Worm (Caenorhabditis elegans): ENCODE data around the gene zip-10.

The zip-10 gene

DNA sequence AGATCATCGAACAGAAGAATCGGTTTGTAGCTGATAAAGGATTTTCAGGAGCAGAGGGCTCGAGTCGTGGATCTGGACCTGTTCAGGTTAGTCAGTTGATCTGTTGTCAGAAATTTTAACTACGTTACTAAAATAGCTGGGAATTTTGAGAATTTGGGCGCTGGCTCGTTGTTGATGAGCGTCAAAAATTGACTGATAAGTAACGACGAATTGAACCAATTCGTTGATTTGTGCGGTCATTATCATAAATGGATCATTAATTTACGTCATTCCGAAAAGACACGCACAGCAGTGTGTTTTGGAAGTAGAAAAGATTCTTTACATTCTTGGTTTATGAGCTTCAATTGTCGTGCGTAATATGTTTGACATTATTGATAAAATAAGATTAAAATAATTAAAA lies 2.7 kb downstream of the zip-10 start:
- TF ChIP-seq pax-3 (tag; optimal IDR thresholded peaks at IDR 0.05): no peak
- TF ChIP-seq pqm-1 (tag; optimal IDR thresholded peaks at IDR 0.05): peak; percentile 1

DNA sequence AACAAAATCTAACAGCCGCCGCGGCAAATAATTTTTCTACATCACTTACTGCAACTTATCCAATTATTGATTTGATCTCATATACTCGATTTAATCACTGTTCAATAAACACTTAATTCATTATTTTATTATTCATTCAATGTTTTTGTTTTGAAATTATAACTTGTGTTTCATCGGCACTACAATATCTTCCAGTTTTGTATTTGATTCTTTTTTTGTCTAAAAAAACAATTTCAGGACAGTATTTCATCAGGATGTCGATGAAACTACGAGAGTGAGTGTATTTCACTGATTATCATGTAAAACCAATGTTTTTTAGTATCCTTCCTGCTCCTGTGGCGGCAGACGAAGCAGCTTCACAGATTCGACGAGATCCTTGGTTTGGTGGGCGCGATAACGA lies 5.3 kb downstream of the zip-10 start, which contains the start of gene skp-1:
Gene skp-1, plus strand, starts transcription at position 238 of the 400 bp plus-strand sequence.
- no peak for TF ChIP-seq lir-3 (tag; optimal IDR thresholded peaks at IDR 0.05; ENCODE audit: poor library complexity)
- TF ChIP-seq nhr-71 (tag; optimal IDR thresholded peaks at IDR 0.05): no peak
- no peak for TF ChIP-seq ceh-8 (GFP tag; optimal IDR thresholded peaks at IDR 0.05)
- no peak for TF ChIP-seq unc-98 (GFP tag; IDR thresholded peaks at IDR 0.05)
- no peak for TF ChIP-seq alr-1 (tag; optimal IDR thresholded peaks at IDR 0.05; ENCODE audit: borderline replicate concordance)
- no peak for TF ChIP-seq lin-39 (tag; optimal IDR thresholded peaks at IDR 0.05)
- TF ChIP-seq sup-37 (GFP tag; optimal IDR thresholded peaks at IDR 0.05): no peak
- no peak for TF ChIP-seq fkh-4 (tag; optimal IDR thresholded peaks at IDR 0.05; ENCODE audit: borderline replicate concordance)
- TF ChIP-seq ets-5 (GFP tag; IDR thresholded peaks at IDR 0.05): no peak
- no peak for TF ChIP-seq nhr-77 (tag; optimal IDR thresholded peaks at IDR 0.05)
- no peak for TF ChIP-seq sptf-1 (tag; optimal IDR thresholded peaks at IDR 0.05)
- no peak for TF ChIP-seq zip-4 (GFP tag; optimal IDR thresholded peaks at IDR 0.05)
- TF ChIP-seq ceh-82 (tag; optimal IDR thresholded peaks at IDR 0.05): no peak
- no peak for TF ChIP-seq hlh-4 (tag; optimal IDR thresholded peaks at IDR 0.05)
- TF ChIP-seq nhr-28 (tag; optimal IDR thresholded peaks at IDR 0.05): no peak
- TF ChIP-seq pax-3 (tag; optimal IDR thresholded peaks at IDR 0.05): no peak
- no peak for TF ChIP-seq C04F5.9 (tag; optimal IDR thresholded peaks at IDR 0.05)
- no peak for TF ChIP-seq mab-9 (GFP tag; IDR thresholded peaks at IDR 0.05)
- no peak for TF ChIP-seq hpl-2 (GFP tag; optimal IDR thresholded peaks at IDR 0.05)
- no peak for TF ChIP-seq grh-1 (GFP tag; IDR thresholded peaks at IDR 0.05)

DNA sequence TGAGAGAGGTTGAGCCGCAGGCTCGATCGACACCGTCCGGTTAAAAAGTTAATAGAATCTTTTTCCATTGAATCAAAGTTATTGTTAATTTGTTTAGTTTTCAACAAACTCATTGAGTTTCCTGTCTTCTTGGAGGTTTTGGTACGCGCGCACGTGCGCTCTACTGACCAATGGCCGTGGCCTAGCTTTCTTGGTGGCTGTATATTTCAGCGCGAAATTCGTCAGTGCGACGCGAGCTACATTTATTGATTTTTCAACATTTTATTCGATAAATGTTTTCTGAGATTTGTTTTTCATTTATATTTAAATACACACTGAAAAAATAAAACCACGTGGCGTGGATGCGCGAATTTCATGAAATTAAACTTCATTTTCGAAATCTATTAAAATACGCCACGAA lies 6.4 kb downstream of the zip-10 start, which contains the start of gene bir-1:
Gene bir-1, plus strand, starts transcription at position 312 of the 400 bp plus-strand sequence.
- peak; percentile 79 to 85 for TF ChIP-seq efl-1 (optimal IDR thresholded peaks at IDR 0.05)
- TF ChIP-seq efl-1 (GFP tag; optimal IDR thresholded peaks at IDR 0.05 in 1 of 2): peak; percentile 82 to 96
- no peak for TF ChIP-seq nhr-237 (tag; optimal IDR thresholded peaks at IDR 0.05)
- no peak for TF ChIP-seq C34B4.2 (tag; optimal IDR thresholded peaks at IDR 0.05)
- TF ChIP-seq nhr-47 (tag; optimal IDR thresholded peaks at IDR 0.05): peak; percentile 68
- TF ChIP-seq lir-3 (tag; optimal IDR thresholded peaks at IDR 0.05; ENCODE audit: poor library complexity): peak; percentile 80
- peak; percentile 71 for TF ChIP-seq skn-1 (tag; optimal IDR thresholded peaks at IDR 0.05)
- TF ChIP-seq pag-3 (tag; optimal IDR thresholded peaks at IDR 0.05; ENCODE audit: borderline replicate concordance, insufficient read depth): peak; percentile 19
- peak; percentile 72 to 87 (median 79) for TF ChIP-seq dpl-1 (GFP tag; optimal IDR thresholded peaks at IDR 0.05)
- no peak for TF ChIP-seq hlh-4 (tag; optimal IDR thresholded peaks at IDR 0.05)
- TF ChIP-seq dsc-1 (tag; optimal IDR thresholded peaks at IDR 0.05): peak; percentile 40
- peak; percentile 60 for TF ChIP-seq pax-3 (tag; optimal IDR thresholded peaks at IDR 0.05)
- peak; percentile 79 for TF ChIP-seq lin-14 (GFP tag; optimal IDR thresholded peaks at IDR 0.05)
- peak; percentile 21 for TF ChIP-seq nhr-19 (GFP tag; conservative IDR thresholded peaks at IDR 0.05)
- no peak for TF ChIP-seq tlp-1 (tag; optimal IDR thresholded peaks at IDR 0.05)
- no peak for TF ChIP-seq alr-1 (tag; optimal IDR thresholded peaks at IDR 0.05; ENCODE audit: borderline replicate concordance)
- no peak for TF ChIP-seq sptf-1 (tag; optimal IDR thresholded peaks at IDR 0.05)
- peak; percentile 72 for TF ChIP-seq C16A3.4 (tag; optimal IDR thresholded peaks at IDR 0.05)
- TF ChIP-seq unc-86 (tag; optimal IDR thresholded peaks at IDR 0.05): peak; percentile 33
- peak; percentile 50 for TF ChIP-seq snpc-4 (tag; optimal IDR thresholded peaks at IDR 0.05)
- no peak for TF ChIP-seq unc-62 (GFP tag; optimal IDR thresholded peaks at IDR 0.05)
- peak; percentile 24 for TF ChIP-seq fkh-4 (tag; optimal IDR thresholded peaks at IDR 0.05; ENCODE audit: borderline replicate concordance)
- TF ChIP-seq nhr-20 (tag; optimal IDR thresholded peaks at IDR 0.05): peak; percentile 49
- peak; percentile 77 for TF ChIP-seq mep-1 (tag; optimal IDR thresholded peaks at IDR 0.05)
- peak; percentile 67 for TF ChIP-seq xbp-1 (tag; optimal IDR thresholded peaks at IDR 0.05)
- TF ChIP-seq rnt-1 (tag; optimal IDR thresholded peaks at IDR 0.05): peak; percentile 91
- no peak for TF ChIP-seq hpl-2 (GFP tag; optimal IDR thresholded peaks at IDR 0.05)
- peak; percentile 60 for TF ChIP-seq isw-1 (GFP tag; IDR thresholded peaks at IDR 0.05)
- no peak for TF ChIP-seq egl-27 (tag; optimal IDR thresholded peaks at IDR 0.05)
- peak; percentile 68 for TF ChIP-seq tbx-2 (tag; optimal IDR thresholded peaks at IDR 0.05)
- peak; percentile 52 for TF ChIP-seq irx-1 (tag; optimal IDR thresholded peaks at IDR 0.05)
- TF ChIP-seq elt-3 (tag; optimal IDR thresholded peaks at IDR 0.05): peak in 1 of 6 experiments; percentile 4
- no peak for TF ChIP-seq ztf-4 (tag; optimal IDR thresholded peaks at IDR 0.05)
- TF ChIP-seq lin-15B (tag; optimal IDR thresholded peaks at IDR 0.05): peak; percentile 81

All from whole organism, L1 larva.